Fruit fly (Drosophila melanogaster): ENCODE data around the gene CG1213.

DNA sequence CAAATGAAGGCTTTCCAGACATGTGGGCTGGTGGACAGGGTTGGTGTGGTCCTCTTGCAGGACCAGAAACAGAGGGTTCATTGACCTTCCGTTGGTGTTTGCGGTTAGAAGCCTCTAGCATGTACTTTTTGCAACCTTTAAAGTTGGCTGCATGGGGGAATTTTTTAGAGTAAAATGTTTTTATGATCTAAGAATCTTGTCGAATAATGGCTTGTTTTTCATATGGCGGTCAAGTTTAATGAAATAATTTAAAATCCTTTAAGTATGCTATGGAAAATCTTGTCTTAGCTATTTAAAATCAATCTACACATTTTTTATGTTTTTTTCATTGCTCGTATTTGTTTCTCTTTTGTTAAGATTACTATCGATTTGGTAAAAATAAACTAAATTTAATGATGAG lies 11.2 kb upstream of the CG1213 start, which contains the start of gene glob3:
- TF ChIP-seq CG13204 (GFP tag; optimal IDR thresholded peaks at IDR 0.05) (no peak), CG32121 (GFP tag; IDR thresholded peaks at IDR 0.05) (no peak)
